Worm (Caenorhabditis elegans): ENCODE measurements around the gene rips-1.

DNA sequence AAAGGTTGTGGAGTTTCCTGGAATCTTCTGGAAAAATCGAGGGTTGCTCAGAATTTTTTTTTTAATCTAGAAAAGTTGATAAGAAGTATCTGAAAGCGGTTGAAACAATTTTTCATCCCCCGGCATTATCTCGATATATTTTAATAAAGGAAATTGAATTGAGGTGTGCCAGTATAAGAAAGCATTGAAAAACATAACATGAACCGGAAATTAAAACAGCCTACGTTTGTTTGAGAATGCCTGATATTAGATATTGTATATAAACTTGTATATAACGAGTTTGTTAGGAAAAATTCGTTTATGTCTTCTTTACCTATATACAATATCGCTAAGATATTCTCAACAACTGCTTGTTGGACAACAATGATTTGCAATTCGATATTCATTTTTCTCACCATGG, 47.0 kb upstream of the rips-1 start, which contains the start of gene str-30:
- TF ChIP-seq ceh-82 (tag; optimal IDR thresholded peaks at IDR 0.05), result no peak
- TF ChIP-seq fos-1 (tag; optimal IDR thresholded peaks at IDR 0.05), result no peak
- no peak for TF ChIP-seq gmeb-1 (tag; optimal IDR thresholded peaks at IDR 0.05)
- no peak for TF ChIP-seq skn-1 (tag; optimal IDR thresholded peaks at IDR 0.05)
- no peak for TF ChIP-seq crh-2 (tag; optimal IDR thresholded peaks at IDR 0.05)
- no peak for TF ChIP-seq mdl-1 (tag; optimal IDR thresholded peaks at IDR 0.05)
- TF ChIP-seq snpc-4 (tag; optimal IDR thresholded peaks at IDR 0.05), result no peak
- no peak for TF ChIP-seq elt-3 (tag; optimal IDR thresholded peaks at IDR 0.05)
